Worm (Caenorhabditis elegans): ENCODE data around the gene nhr-51.

The nhr-51 gene

DNA sequence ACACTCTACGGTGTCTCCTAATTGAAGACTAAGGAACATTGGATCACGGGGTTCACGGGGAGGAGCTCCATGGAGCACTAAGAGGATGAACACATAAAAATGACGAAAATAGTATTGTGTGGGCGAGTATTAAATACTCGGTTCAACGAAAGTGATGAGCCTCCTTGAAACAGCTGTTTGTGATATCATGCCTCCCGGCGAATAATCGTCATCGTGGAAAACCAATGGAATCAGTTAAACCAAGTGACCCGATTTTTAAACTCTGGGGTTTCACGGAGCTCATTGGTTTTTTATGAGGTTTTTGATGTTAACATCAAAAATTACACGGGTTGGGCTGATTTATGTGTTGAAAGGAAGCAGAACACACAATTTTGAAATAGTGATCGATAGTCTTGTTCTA is 12.2 kb upstream of the nhr-51 start:
- no peak for TF ChIP-seq unc-62 (GFP tag; optimal IDR thresholded peaks at IDR 0.05)
- no peak for TF ChIP-seq aly-2 (tag; optimal IDR thresholded peaks at IDR 0.05)
- TF ChIP-seq nhr-77 (tag; optimal IDR thresholded peaks at IDR 0.05), result no peak
- TF ChIP-seq nhr-67 (tag; optimal IDR thresholded peaks at IDR 0.05), result no peak
- no peak for TF ChIP-seq elt-3 (tag; optimal IDR thresholded peaks at IDR 0.05)
- no peak for TF ChIP-seq fkh-2 (tag; optimal IDR thresholded peaks at IDR 0.05)
- no peak for TF ChIP-seq skn-1 (tag; optimal IDR thresholded peaks at IDR 0.05)
- TF ChIP-seq unc-39 (tag; optimal IDR thresholded peaks at IDR 0.05), result no peak
- TF ChIP-seq zag-1 (tag; optimal IDR thresholded peaks at IDR 0.05), result no peak
- no peak for TF ChIP-seq hmg-11 (tag; optimal IDR thresholded peaks at IDR 0.05)
- TF ChIP-seq ceh-28 (tag; optimal IDR thresholded peaks at IDR 0.05), result no peak
- TF ChIP-seq elt-1 (tag; optimal IDR thresholded peaks at IDR 0.05), result no peak
- no peak for TF ChIP-seq elt-2 (tag; optimal IDR thresholded peaks at IDR 0.05)
- TF ChIP-seq egl-27 (tag; optimal IDR thresholded peaks at IDR 0.05), result no peak
- no peak for TF ChIP-seq nfya-1 (tag; optimal IDR thresholded peaks at IDR 0.05; ENCODE audit: insufficient read depth)
- no peak for TF ChIP-seq nhr-237 (tag; optimal IDR thresholded peaks at IDR 0.05)

DNA sequence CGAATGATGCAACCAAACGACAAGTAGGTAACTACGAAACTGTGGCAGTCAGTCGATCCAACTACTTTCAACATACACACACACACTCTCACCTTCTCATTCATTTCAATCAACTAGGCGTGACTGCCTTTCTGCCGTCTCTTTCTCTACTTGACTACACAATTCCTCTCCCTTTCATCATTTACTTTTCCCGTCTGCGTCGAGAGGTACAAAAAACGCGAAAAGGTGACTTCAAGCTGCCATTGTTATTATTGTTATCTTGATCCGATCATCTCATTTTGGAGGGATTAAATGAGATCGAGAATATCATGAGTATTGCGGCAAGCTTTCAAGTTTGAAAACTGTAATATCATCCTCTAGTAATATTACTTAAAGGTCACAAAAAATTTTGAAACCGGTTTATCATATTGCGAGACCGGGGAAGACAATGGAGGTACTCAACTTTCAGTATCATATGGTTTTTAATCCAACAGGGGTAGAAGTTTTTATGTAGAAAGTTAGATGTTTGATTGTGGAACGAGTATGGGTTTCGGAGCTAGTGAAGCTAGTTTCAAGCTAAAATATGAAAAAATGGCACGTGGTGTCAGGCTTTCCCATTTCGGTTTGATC is 9.7 kb upstream of the nhr-51 start:
- peak; percentile 17 for TF ChIP-seq nhr-23 (tag; optimal IDR thresholded peaks at IDR 0.05)
- peak; percentile 50 for TF ChIP-seq elt-2 (tag; optimal IDR thresholded peaks at IDR 0.05)
- TF ChIP-seq nfya-1 (tag; optimal IDR thresholded peaks at IDR 0.05; ENCODE audit: insufficient read depth), result peak; percentile 56
- no peak for TF ChIP-seq snpc-4 (tag; optimal IDR thresholded peaks at IDR 0.05)
- TF ChIP-seq ceh-9 (tag; optimal IDR thresholded peaks at IDR 0.05), result no peak
- no peak for TF ChIP-seq sea-2 (GFP tag; optimal IDR thresholded peaks at IDR 0.05)
- TF ChIP-seq jun-1 (tag; optimal IDR thresholded peaks at IDR 0.05), result no peak
- TF ChIP-seq nhr-77 (tag; optimal IDR thresholded peaks at IDR 0.05), result no peak
- no peak for TF ChIP-seq nhr-11 (tag; optimal IDR thresholded peaks at IDR 0.05)
- TF ChIP-seq fkh-10 (GFP tag; optimal IDR thresholded peaks at IDR 0.05), result no peak
- no peak for TF ChIP-seq tbx-2 (tag; optimal IDR thresholded peaks at IDR 0.05)
- peak; percentile 29 for TF ChIP-seq ama-1 (optimal IDR thresholded peaks at IDR 0.05)
- TF ChIP-seq egl-5 (tag; optimal IDR thresholded peaks at IDR 0.05), result no peak
- no peak for TF ChIP-seq ztf-11 (tag; optimal IDR thresholded peaks at IDR 0.05)
- TF ChIP-seq nhr-28 (tag; optimal IDR thresholded peaks at IDR 0.05), result no peak
- TF ChIP-seq hmg-11 (tag; optimal IDR thresholded peaks at IDR 0.05), result peak; percentile 38
- TF ChIP-seq nhr-43 (tag; optimal IDR thresholded peaks at IDR 0.05; ENCODE audit: poor library complexity, severe bottlenecking), result peak; percentile 1
- TF ChIP-seq fkh-2 (tag; optimal IDR thresholded peaks at IDR 0.05), result no peak
- no peak for TF ChIP-seq nhr-12 (tag; optimal IDR thresholded peaks at IDR 0.05)
- TF ChIP-seq unc-62 (GFP tag; optimal IDR thresholded peaks at IDR 0.05), result no peak
- TF ChIP-seq mml-1 (tag; optimal IDR thresholded peaks at IDR 0.05), result no peak
- TF ChIP-seq lin-15B (tag; optimal IDR thresholded peaks at IDR 0.05), result no peak
- TF ChIP-seq pha-4 (tag; optimal IDR thresholded peaks at IDR 0.05), result peak; percentile 72
- no peak for TF ChIP-seq ceh-82 (tag; optimal IDR thresholded peaks at IDR 0.05)
- peak; percentile 85 for TF ChIP-seq nhr-25 (tag; optimal IDR thresholded peaks at IDR 0.05)
- peak; percentile 94 for TF ChIP-seq elt-1 (tag; optimal IDR thresholded peaks at IDR 0.05)
- no peak for TF ChIP-seq pqm-1 (tag; optimal IDR thresholded peaks at IDR 0.05)
- TF ChIP-seq unc-39 (tag; optimal IDR thresholded peaks at IDR 0.05), result no peak

DNA sequence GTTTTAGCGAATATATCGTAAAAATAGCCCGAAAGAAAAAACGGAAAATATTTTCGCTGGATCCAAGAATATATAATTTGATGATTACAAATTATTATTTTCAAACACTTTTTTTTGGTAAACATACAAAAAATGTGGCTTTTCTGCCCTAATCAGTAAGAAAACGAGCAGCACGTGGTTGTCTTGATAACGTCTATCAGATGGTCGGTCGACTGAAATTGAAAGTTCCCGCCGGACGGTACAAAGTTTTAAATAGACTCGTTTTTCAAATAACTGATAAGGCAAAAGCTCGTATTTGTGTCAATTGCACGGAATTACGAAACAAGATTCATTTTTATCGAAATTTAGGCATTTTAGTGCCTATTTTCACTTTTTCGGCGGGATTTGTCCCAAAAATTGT is 7.1 kb upstream of the nhr-51 start:
- TF ChIP-seq ceh-16 (tag; optimal IDR thresholded peaks at IDR 0.05) (no peak), jun-1 (tag; optimal IDR thresholded peaks at IDR 0.05) (peak; percentile 64), pha-4 (tag; optimal IDR thresholded peaks at IDR 0.05) (peak; percentile 79), tbx-2 (tag; optimal IDR thresholded peaks at IDR 0.05) (no peak), ceh-9 (tag; optimal IDR thresholded peaks at IDR 0.05) (no peak), lsy-12 (tag; optimal IDR thresholded peaks at IDR 0.05) (no peak), pqm-1 (tag; optimal IDR thresholded peaks at IDR 0.05) (peak; percentile 98), fos-1 (tag; optimal IDR thresholded peaks at IDR 0.05) (no peak), elt-3 (tag; optimal IDR thresholded peaks at IDR 0.05) (no peak), nhr-76 (tag; optimal IDR thresholded peaks at IDR 0.05) (no peak), fkh-10 (GFP tag; optimal IDR thresholded peaks at IDR 0.05) (no peak), elt-2 (tag; optimal IDR thresholded peaks at IDR 0.05) (peak; percentile 99), snpc-4 (tag; optimal IDR thresholded peaks at IDR 0.05) (no peak), nhr-25 (tag; optimal IDR thresholded peaks at IDR 0.05) (no peak)
